Fruit fly (Drosophila melanogaster) whole organism, embryonic: Measurements from ENCODE around the gene CG43085.

Experiments used
- Atf6 ChIP-seq: fragments of 200-800 bp; sonication (Bioruptor generic); IDR thresholded peaks from 2 replicates; pipeline ENCODE4 v1.3.6; 2022; ENCODE audit warnings: missing biosample characterization, missing genetic modification characterization
- Awh ChIP-seq: fragments of 200-800 bp; sonication (Bioruptor generic); IDR thresholded peaks from 2 replicates; pipeline ENCODE4, ENCODE4 v1.3.6; 2022; ENCODE audit warnings: missing biosample characterization, missing genetic modification characterization
- CG1024 ChIP-seq: fragments of 200-800 bp; sonication (Bioruptor generic); IDR thresholded peaks from 2 replicates; pipeline ENCODE4 v1.3.6; 2022; ENCODE audit warnings: missing biosample characterization, missing genetic modification characterization
- CG12236 ChIP-seq: fragments of 200-800 bp; sonication (Bioruptor generic); optimal IDR thresholded peaks from 2 replicates; lab custom pipeline; 2016; ENCODE audit warnings: missing biosample characterization, missing genetic modification characterization
- CG13775 ChIP-seq: fragments of 200-800 bp; sonication (Bioruptor generic); optimal IDR thresholded peaks from 3 replicates; lab custom pipeline; 2017; ENCODE audit warnings: missing biosample characterization, mild to moderate bottlenecking, missing genetic modification characterization
- CG14710 ChIP-seq: fragments of 200-800 bp; sonication (Bioruptor generic); optimal IDR thresholded peaks from 3 replicates; lab custom pipeline; 2019; ENCODE audit warnings: missing biosample characterization, mild to moderate bottlenecking, missing genetic modification characterization, moderate library complexity
- CG1647 ChIP-seq: fragments of 200-800 bp; sonication (Bioruptor generic); optimal IDR thresholded peaks from 3 replicates; lab custom pipeline; 2016; ENCODE audit warnings: missing biosample characterization, missing genetic modification characterization
- CG16815 ChIP-seq: fragments of 200-800 bp; sonication (Bioruptor generic); optimal IDR thresholded peaks from 3 replicates; lab custom pipeline; 2017; ENCODE audit warnings: missing biosample characterization, mild to moderate bottlenecking, missing genetic modification characterization
- CG2129 ChIP-seq: fragments of 200-800 bp; sonication (Bioruptor generic); IDR thresholded peaks from 2 replicates; pipeline ENCODE4 v1.3.6; 2022; ENCODE audit warnings: missing biosample characterization, missing genetic modification characterization; ENCODE audit not compliant: partially characterized antibody
- CG2678 ChIP-seq: fragments of 200-800 bp; sonication (Bioruptor generic); optimal IDR thresholded peaks from 3 replicates; lab custom pipeline; 2019; ENCODE audit warnings: missing biosample characterization, mild to moderate bottlenecking, missing genetic modification characterization, moderate library complexity
- CG3065 ChIP-seq: fragments of 200-800 bp; sonication (Bioruptor generic); optimal IDR thresholded peaks from 2 replicates; lab custom pipeline; 2016; ENCODE audit warnings: missing biosample characterization, missing genetic modification characterization
- CG31388 ChIP-seq: fragments of 200-800 bp; sonication (Bioruptor generic); optimal IDR thresholded peaks from 2 replicates; lab custom pipeline; 2016; ENCODE audit warnings: missing biosample characterization, missing genetic modification characterization
- CG3163 ChIP-seq: fragments of 200-800 bp; sonication (Bioruptor generic); optimal IDR thresholded peaks from 3 replicates; lab custom pipeline; 2016; ENCODE audit warnings: missing biosample characterization, missing genetic modification characterization
- CG32772 ChIP-seq: fragments of 200-800 bp; sonication (Bioruptor generic); IDR thresholded peaks from 2 replicates; pipeline ENCODE4 v1.3.6; 2022; ENCODE audit warnings: missing biosample characterization, missing genetic modification characterization
- CG3838 ChIP-seq: fragments of 200-800 bp; sonication (Bioruptor generic); optimal IDR thresholded peaks from 3 replicates; lab custom pipeline; 2016; ENCODE audit warnings: missing biosample characterization, missing genetic modification characterization
- CG4360 ChIP-seq: fragments of 200-800 bp; sonication (Bioruptor generic); IDR thresholded peaks from 2 replicates; pipeline ENCODE4 v1.3.6; 2022; ENCODE audit warnings: missing biosample characterization, missing genetic modification characterization
- CG8388 ChIP-seq: fragments of 200-800 bp; sonication (Bioruptor generic); optimal IDR thresholded peaks from 2 replicates; lab custom pipeline; 2019; ENCODE audit warnings: missing biosample characterization, mild to moderate bottlenecking, missing genetic modification characterization, moderate library complexity
- CTCF ChIP-seq: fragments of 200-800 bp; sonication (Bioruptor generic); optimal IDR thresholded peaks from 2 replicates; lab custom pipeline; 2017; ENCODE audit warnings: missing biosample characterization, mild to moderate bottlenecking, missing genetic modification characterization, moderate library complexity
- CoRest ChIP-seq: fragments of 200-800 bp; sonication (Bioruptor generic); optimal IDR thresholded peaks from 3 replicates; lab custom pipeline; 2018; ENCODE audit warnings: missing biosample characterization, mild to moderate bottlenecking, missing genetic modification characterization, moderate library complexity
- Deaf1 ChIP-seq: fragments of 200-800 bp; optimal IDR thresholded peaks from 3 replicates; lab custom pipeline; 2019; ENCODE audit warnings: missing biosample characterization, mild to moderate bottlenecking, missing genetic modification characterization, moderate library complexity
- Dip3 ChIP-seq: fragments of 200-800 bp; sonication (Bioruptor generic); optimal IDR thresholded peaks from 3 replicates; lab custom pipeline; 2016; ENCODE audit warnings: missing biosample characterization, missing genetic modification characterization
- Gsc ChIP-seq: fragments of 200-800 bp; sonication (Bioruptor generic); IDR thresholded peaks from 2 replicates; pipeline ENCODE4 v1.3.6; 2022; ENCODE audit warnings: missing biosample characterization, missing genetic modification characterization
- HHEX ChIP-seq: fragments of 200-800 bp; sonication (Bioruptor generic); optimal IDR thresholded peaks from 3 replicates; lab custom pipeline; 2017; ENCODE audit warnings: missing biosample characterization, mild to moderate bottlenecking, missing genetic modification characterization, missing genetic modification reagents
- Hey ChIP-seq: fragments of 200-800 bp; sonication (Bioruptor generic); optimal IDR thresholded peaks from 3 replicates; lab custom pipeline; 2018; ENCODE audit warnings: missing biosample characterization, mild to moderate bottlenecking, missing genetic modification characterization
- Hmx ChIP-seq: fragments of 200-800 bp; sonication (Bioruptor generic); optimal IDR thresholded peaks from 2 replicates; lab custom pipeline; 2016; ENCODE audit warnings: missing biosample characterization, missing genetic modification characterization
- Hr78 ChIP-seq, 2 experiments: fragments of 200-800 bp in 1 of 2; fragments of >200 bp in 1 of 2; sonication (Bioruptor generic) in 1 of 2; optimal IDR thresholded peaks; 2 replicates each; lab custom pipeline; 2017 to 2019; ENCODE audit warnings: missing biosample characterization in 2 of 2, missing genetic modification characterization in 2 of 2, mild to moderate bottlenecking in 1 of 2, moderate library complexity in 1 of 2
- Med ChIP-seq: fragments of 200-800 bp; sonication (Bioruptor generic); peaks from one replicate; lab custom pipeline; 2016; ENCODE audit warnings: missing biosample characterization, missing genetic modification characterization, mild to moderate bottlenecking, inconsistent platforms, moderate library complexity
- NK7.1 ChIP-seq: fragments of 200-800 bp; sonication (Bioruptor generic); optimal IDR thresholded peaks from 3 replicates; lab custom pipeline; 2016; ENCODE audit warnings: missing biosample characterization, missing genetic modification characterization
- Neu2 ChIP-seq: fragments of 200-800 bp; sonication (Bioruptor generic); optimal IDR thresholded peaks from 3 replicates; lab custom pipeline; 2016; ENCODE audit warnings: missing biosample characterization, missing genetic modification characterization, borderline replicate concordance
- Ptx1 ChIP-seq: fragments of 200-800 bp; sonication (Bioruptor generic); IDR thresholded peaks from 2 replicates; pipeline ENCODE4 v1.3.6; 2022; ENCODE audit warnings: missing biosample characterization, missing genetic modification characterization
- Spps ChIP-seq: fragments of 200-800 bp; sonication (Bioruptor generic); optimal IDR thresholded peaks from 2 replicates; lab custom pipeline; 2018; ENCODE audit warnings: missing biosample characterization, mild to moderate bottlenecking, missing genetic modification characterization
- TFAM ChIP-seq: fragments of 200-800 bp; sonication (Bioruptor generic); optimal IDR thresholded peaks from 2 replicates; lab custom pipeline; 2017; ENCODE audit warnings: missing biosample characterization, missing genetic modification characterization, inconsistent platforms
- abd-A ChIP-seq: fragments of 200-800 bp; sonication (Bioruptor generic); optimal IDR thresholded peaks from 3 replicates; lab custom pipeline; 2019; ENCODE audit warnings: missing biosample characterization, mild to moderate bottlenecking, missing genetic modification characterization, moderate library complexity
- btn ChIP-seq: fragments of 200-800 bp; sonication (Bioruptor generic); optimal IDR thresholded peaks from 2 replicates; lab custom pipeline; 2016; ENCODE audit warnings: missing biosample characterization, missing genetic modification characterization
- cg ChIP-seq: fragments of 200-800 bp; sonication (Bioruptor generic); optimal IDR thresholded peaks from 3 replicates; lab custom pipeline; 2019; ENCODE audit warnings: missing biosample characterization, mild to moderate bottlenecking, missing genetic modification characterization, moderate library complexity
- chif ChIP-seq, 2 experiments: fragments of 200-800 bp; sonication (Bioruptor generic); optimal IDR thresholded peaks; 3 replicates each; lab custom pipeline; 2016; ENCODE audit warnings: missing biosample characterization in 2 of 2, missing genetic modification characterization in 2 of 2
- chinmo ChIP-seq: fragments of 200-800 bp; sonication (Bioruptor generic); IDR thresholded peaks from 4 replicates; pipeline ENCODE4 v1.3.6; 2022; ENCODE audit warnings: missing biosample characterization, missing genetic modification characterization; ENCODE audit not compliant: partially characterized antibody
- chn ChIP-seq: fragments of 200-800 bp; sonication (Bioruptor generic); optimal IDR thresholded peaks from 2 replicates; lab custom pipeline; 2016; ENCODE audit warnings: missing biosample characterization, missing genetic modification characterization
- ci ChIP-seq: fragments of 200-800 bp; sonication (Bioruptor generic); IDR thresholded peaks from 3 replicates; pipeline ENCODE4 v1.3.6; 2022; ENCODE audit warnings: missing biosample characterization, missing genetic modification characterization
- corto ChIP-seq: fragments of 200-800 bp; sonication (Bioruptor generic); optimal IDR thresholded peaks from 2 replicates; lab custom pipeline; 2016; ENCODE audit warnings: missing biosample characterization, mild to moderate bottlenecking, missing genetic modification characterization, moderate library complexity
- crp ChIP-seq, 2 experiments: fragments of 200-800 bp; sonication (Bioruptor generic); optimal IDR thresholded peaks; 2 replicates in 1 of 2; 3 replicates in 1 of 2; lab custom pipeline; 2017; ENCODE audit warnings: missing biosample characterization in 2 of 2, missing genetic modification characterization in 2 of 2, mild to moderate bottlenecking in 1 of 2, moderate library complexity in 1 of 2
- ems ChIP-seq: fragments of 200-800 bp; sonication (Bioruptor generic); optimal IDR thresholded peaks from 3 replicates; lab custom pipeline; 2016; ENCODE audit warnings: missing biosample characterization, missing genetic modification characterization
- gce ChIP-seq: fragments of 200-800 bp; sonication (Bioruptor generic); IDR thresholded peaks from 3 replicates; pipeline ENCODE4 v1.3.6; 2022; ENCODE audit warnings: missing biosample characterization, missing genetic modification characterization
- gem ChIP-seq: fragments of 200-800 bp; sonication (Bioruptor generic); optimal IDR thresholded peaks from 2 replicates; lab custom pipeline; 2019; ENCODE audit warnings: missing biosample characterization, mild to moderate bottlenecking, missing genetic modification characterization, moderate library complexity
- gsb ChIP-seq: fragments of 200-800 bp; sonication (Bioruptor generic); IDR thresholded peaks from 2 replicates; pipeline ENCODE4 v1.3.6; 2022; ENCODE audit warnings: missing biosample characterization, missing genetic modification characterization
- jigr1 ChIP-seq: fragments of 200-800 bp; sonication (Bioruptor generic); IDR thresholded peaks from 3 replicates; pipeline ENCODE4 v1.3.6; 2022; ENCODE audit warnings: missing biosample characterization, missing genetic modification characterization
- maf-S ChIP-seq: fragments of 200-800 bp; sonication (Bioruptor generic); optimal IDR thresholded peaks from 2 replicates; lab custom pipeline; 2016; ENCODE audit warnings: missing biosample characterization, missing genetic modification characterization
- mam ChIP-seq: fragments of 200-800 bp; sonication (Bioruptor generic); optimal IDR thresholded peaks from 3 replicates; lab custom pipeline; 2016; ENCODE audit warnings: missing biosample characterization, missing genetic modification characterization
- onecut ChIP-seq: fragments of 200-800 bp; sonication (Bioruptor generic); IDR thresholded peaks from 2 replicates; pipeline ENCODE4 v1.3.6; 2022; ENCODE audit warnings: missing biosample characterization, missing genetic modification characterization
- slbo ChIP-seq: fragments of 200-800 bp; sonication (Bioruptor generic); IDR thresholded peaks from 2 replicates; pipeline ENCODE4 v1.3.6; 2022; ENCODE audit warnings: missing biosample characterization, missing genetic modification characterization
- slp2 ChIP-seq: fragments of 200-800 bp; sonication (Bioruptor generic); optimal IDR thresholded peaks from 2 replicates; lab custom pipeline; 2016; ENCODE audit warnings: missing biosample characterization, missing genetic modification characterization
- tll ChIP-seq, 2 experiments: fragments of 200-800 bp in 1 of 2; fragments of >200 bp in 1 of 2; sonication (Bioruptor generic) in 1 of 2; optimal IDR thresholded peaks; 2 replicates each; lab custom pipeline; 2017 to 2019; ENCODE audit warnings: missing biosample characterization in 2 of 2, missing genetic modification characterization in 2 of 2, mild to moderate bottlenecking in 1 of 2, moderate library complexity in 1 of 2

The CG43085 gene

dm6 chr3L:17613972-17614384 lies 32.6 kb downstream of the CG43085 start (continued):
- TF ChIP-seq gce (GFP tag; lab: Robert Waterston, UW) (no peak), corto (GFP tag; lab: Kevin White, UChicago) (peak; percentile 3), CG8388 (GFP tag; lab: Kevin White, UChicago) (no peak), CG32772 (GFP tag; lab: Robert Waterston, UW) (no peak), CG1647 (no peak), gsb (GFP tag; lab: Robert Waterston, UW) (no peak), CG14710 (tag; lab: Kevin White, UChicago) (no peak), ci (GFP tag; lab: Robert Waterston, UW) (no peak; the same call in 2 of the 3 replicates), CG16815 (GFP tag; lab: Kevin White, UChicago) (no peak), ems (GFP tag; lab: Kevin White, UChicago) (no peak), CG31388 (GFP tag; lab: Kevin White, UChicago) (no peak), Med (GFP tag; lab: Kevin White, UChicago) (peak; percentile 6), chn (GFP tag; lab: Kevin White, UChicago) (no peak), CG1024 (GFP tag; lab: Robert Waterston, UW) (no peak), Deaf1 (tag; lab: Kevin White, UChicago) (peak; percentile 51), CG3838 (GFP tag; lab: Kevin White, UChicago) (no peak), Awh (GFP tag; lab: Robert Waterston, UW) (no peak), Hr78 (GFP tag; optimal IDR thresholded peaks at IDR 0.05; lab: Kevin White, UChicago) (peak in 1 of 2 experiments; percentile 38), CoRest (tag; lab: Kevin White, UChicago) (no peak), CTCF (GFP tag; lab: Kevin White, UChicago) (no peak), CG4360 (GFP tag; lab: Robert Waterston, UW) (peak; percentile 78), Ptx1 (GFP tag; lab: Robert Waterston, UW) (no peak), chinmo (GFP tag; lab: Robert Waterston, UW) (peak; percentile 99), CG12236 (no peak), Spps (tag; lab: Kevin White, UChicago) (no peak), onecut (no peak), slbo (GFP tag; lab: Robert Waterston, UW) (no peak), gem (tag; lab: Kevin White, UChicago) (no peak), CG2678 (tag; lab: Kevin White, UChicago) (no peak), NK7.1 (GFP tag; lab: Kevin White, UChicago) (no peak), chif (GFP tag; optimal IDR thresholded peaks at IDR 0.05; lab: Kevin White, UChicago) (no peak), CG2129 (GFP tag; lab: Robert Waterston, UW) (no peak), cg (GFP tag; lab: Kevin White, UChicago) (peak; percentile 87), mam (GFP tag; lab: Kevin White, UChicago) (no peak), Hey (tag; lab: Kevin White, UChicago) (no peak), btn (GFP tag; lab: Kevin White, UChicago) (no peak), maf-S (no peak), HHEX (GFP tag; lab: Kevin White, UChicago) (no peak), slp2 (GFP tag; lab: Kevin White, UChicago) (no peak), Hmx (GFP tag; lab: Kevin White, UChicago) (no peak), TFAM (GFP tag; lab: Kevin White, UChicago) (no peak), CG13775 (GFP tag; lab: Kevin White, UChicago) (no peak), jigr1 (GFP tag; lab: Robert Waterston, UW) (no peak), Gsc (GFP tag; lab: Robert Waterston, UW) (no peak), Neu2 (no peak), Atf6 (GFP tag; lab: Robert Waterston, UW) (no peak), CG3065 (GFP tag; lab: Kevin White, UChicago) (no peak), crp (GFP tag; optimal IDR thresholded peaks at IDR 0.05; lab: Kevin White, UChicago) (no peak), Dip3 (GFP tag; lab: Kevin White, UChicago) (no peak), CG3163 (GFP tag; lab: Kevin White, UChicago) (peak; percentile 53), tll (GFP tag; optimal IDR thresholded peaks at IDR 0.05; lab: Kevin White, UChicago) (no peak), abd-A (tag; lab: Kevin White, UChicago) (peak; percentile 60)
